Worm (Caenorhabditis elegans): Measurements from ENCODE around the gene nhr-258.

DNA sequence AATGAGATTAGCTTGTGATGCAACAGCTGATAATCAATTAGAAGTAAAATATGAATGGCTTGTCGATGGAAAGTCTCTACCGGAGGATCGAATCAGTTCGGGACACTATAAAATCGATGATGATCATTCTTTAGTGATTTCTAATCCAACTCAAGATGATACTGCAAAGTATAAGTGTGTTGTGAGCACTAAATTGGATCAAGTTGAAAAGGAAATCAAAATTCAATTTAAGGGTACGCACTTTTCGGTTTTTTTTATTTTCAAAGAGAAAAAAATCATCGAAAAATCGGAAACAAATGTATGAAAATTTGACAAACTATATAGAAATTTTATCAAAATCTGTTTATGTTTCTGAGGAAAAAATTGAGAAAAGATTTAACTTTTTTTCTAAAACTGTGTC lies 31.8 kb downstream of the nhr-258 start:
- TF ChIP-seq nhr-25 (tag; optimal IDR thresholded peaks at IDR 0.05) = no peak
- no peak for TF ChIP-seq mdl-1 (tag; optimal IDR thresholded peaks at IDR 0.05)
- TF ChIP-seq lin-15B (tag; optimal IDR thresholded peaks at IDR 0.05) = no peak
